Worm (Caenorhabditis elegans): ENCODE data around the gene C25G4.2.

The C25G4.2 gene

ce11 chrIV:12456613-12457012 is 12.8 kb upstream of the C25G4.2 start, which contains the start of gene C25G4.7:
TSS of gene C25G4.7 (plus strand) at chrIV:12456913.
- TF ChIP-seq hnd-1 (tag; optimal IDR thresholded peaks at IDR 0.05): no peak
- no peak for TF ChIP-seq B0310.2 (tag; optimal IDR thresholded peaks at IDR 0.05)
- TF ChIP-seq sea-1 (GFP tag; conservative IDR thresholded peaks at IDR 0.05): no peak
- TF ChIP-seq pes-1 (GFP tag; IDR thresholded peaks at IDR 0.05): no peak
- no peak for TF ChIP-seq ama-1 (optimal IDR thresholded peaks at IDR 0.05)
- no peak for TF ChIP-seq hmbx-1 (tag; optimal IDR thresholded peaks at IDR 0.05)
- no peak for TF ChIP-seq ets-7 (tag; optimal IDR thresholded peaks at IDR 0.05)
- TF ChIP-seq tra-4 (tag; optimal IDR thresholded peaks at IDR 0.05): no peak
- no peak for TF ChIP-seq tbx-37 (GFP tag; conservative IDR thresholded peaks at IDR 0.05)
- no peak for TF ChIP-seq hmg-4 (GFP tag; optimal IDR thresholded peaks at IDR 0.05)
- no peak for TF ChIP-seq aly-1 (tag; optimal IDR thresholded peaks at IDR 0.05)
- no peak for TF ChIP-seq tbx-11 (GFP tag; IDR thresholded peaks at IDR 0.05)

DNA sequence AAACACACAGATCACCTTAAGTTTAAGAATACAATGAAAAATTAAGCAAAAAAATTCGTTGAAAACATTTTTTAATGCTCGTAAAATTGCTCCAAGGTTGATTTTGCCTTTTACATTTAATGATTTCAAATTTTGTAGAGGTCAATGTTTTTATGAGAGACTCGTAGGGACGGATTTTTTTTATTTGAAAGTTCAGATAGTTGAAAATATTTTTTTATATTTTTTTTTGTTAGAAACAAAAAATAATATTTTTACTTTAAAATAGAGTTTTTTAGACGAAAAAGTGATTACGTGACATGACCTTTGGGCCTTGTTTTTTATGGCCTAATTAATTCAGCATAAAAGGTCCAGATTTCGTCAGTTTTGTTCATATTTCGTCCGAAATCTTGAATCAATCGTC is 10.9 kb upstream of the C25G4.2 start, which contains the start of gene smz-1:
smz-1 (plus strand) TSS at position 301 of the 400 bp plus-strand sequence.
- TF ChIP-seq sea-1 (GFP tag; conservative IDR thresholded peaks at IDR 0.05) (no peak), ceh-36 (tag; optimal IDR thresholded peaks at IDR 0.05) (no peak), B0310.2 (tag; optimal IDR thresholded peaks at IDR 0.05) (no peak), tbx-11 (GFP tag; IDR thresholded peaks at IDR 0.05) (no peak), ama-1 (optimal IDR thresholded peaks at IDR 0.05) (no peak), tbx-37 (GFP tag; conservative IDR thresholded peaks at IDR 0.05) (no peak), flt-1 (GFP tag; IDR thresholded peaks at IDR 0.05) (no peak), F13C5.2 (tag; optimal IDR thresholded peaks at IDR 0.05) (no peak), pes-1 (GFP tag; IDR thresholded peaks at IDR 0.05) (no peak), hnd-1 (tag; optimal IDR thresholded peaks at IDR 0.05) (no peak), ceh-13 (GFP tag; optimal IDR thresholded peaks at IDR 0.05) (no peak), hmbx-1 (tag; optimal IDR thresholded peaks at IDR 0.05) (no peak), tra-4 (tag; optimal IDR thresholded peaks at IDR 0.05) (no peak), ets-7 (tag; optimal IDR thresholded peaks at IDR 0.05) (no peak), aly-1 (tag; optimal IDR thresholded peaks at IDR 0.05) (no peak), hmg-4 (GFP tag; optimal IDR thresholded peaks at IDR 0.05) (no peak)

ce11 chrIV:12454115-12454514 is 10.3 kb upstream of the C25G4.2 start, which contains the start of gene spe-44:
TSS of gene spe-44 (minus strand) at chrIV:12454215.
- TF ChIP-seq ets-7 (tag; optimal IDR thresholded peaks at IDR 0.05) (no peak), B0310.2 (tag; optimal IDR thresholded peaks at IDR 0.05) (no peak), hmg-4 (GFP tag; optimal IDR thresholded peaks at IDR 0.05) (no peak), scrt-1 (GFP tag; IDR thresholded peaks at IDR 0.05) (no peak), ceh-36 (tag; optimal IDR thresholded peaks at IDR 0.05) (no peak), F13C5.2 (tag; optimal IDR thresholded peaks at IDR 0.05) (no peak), hnd-1 (tag; optimal IDR thresholded peaks at IDR 0.05) (no peak), ceh-13 (GFP tag; optimal IDR thresholded peaks at IDR 0.05) (no peak), pes-1 (GFP tag; IDR thresholded peaks at IDR 0.05) (no peak), sea-1 (GFP tag; conservative IDR thresholded peaks at IDR 0.05) (no peak), aly-1 (tag; optimal IDR thresholded peaks at IDR 0.05) (no peak), ama-1 (optimal IDR thresholded peaks at IDR 0.05) (no peak), tbx-37 (GFP tag; conservative IDR thresholded peaks at IDR 0.05) (no peak), hmbx-1 (tag; optimal IDR thresholded peaks at IDR 0.05) (no peak), flt-1 (GFP tag; IDR thresholded peaks at IDR 0.05) (no peak), tbx-11 (GFP tag; IDR thresholded peaks at IDR 0.05) (no peak), tra-4 (tag; optimal IDR thresholded peaks at IDR 0.05) (no peak)

DNA sequence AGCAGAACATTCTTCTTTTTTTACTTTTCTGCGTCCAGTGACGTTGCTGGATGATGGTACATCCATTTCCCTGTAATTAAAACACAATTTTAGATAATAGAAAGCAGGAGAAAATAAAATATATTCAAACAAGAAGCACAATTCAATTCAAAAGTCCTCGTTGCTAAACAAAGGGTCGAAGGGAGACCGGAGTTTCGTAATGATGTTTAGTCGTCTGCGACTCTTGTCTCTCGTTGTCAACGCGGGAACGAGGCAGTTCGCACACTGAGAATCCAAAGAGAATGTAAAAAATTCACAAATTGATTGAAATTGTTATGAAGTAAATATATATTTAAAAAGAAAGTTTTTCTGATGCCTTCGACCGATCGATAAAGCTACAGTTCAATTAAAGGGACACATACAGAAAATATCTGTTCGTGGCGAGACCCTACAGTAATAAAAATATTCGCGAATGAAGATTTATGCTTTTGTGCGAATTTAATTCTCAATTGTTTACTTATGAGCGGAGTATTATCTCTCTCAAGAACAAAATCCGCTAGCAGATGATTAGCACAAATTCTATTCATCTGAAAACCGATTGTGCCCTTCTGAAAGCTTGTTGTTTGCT is 7.5 kb upstream of the C25G4.2 start, which contains the start of gene dpy-26:
dpy-26 (minus strand) TSS at position 111 of the 607 bp plus-strand sequence.
- TF ChIP-seq ets-7 (tag; optimal IDR thresholded peaks at IDR 0.05) (no peak), F13C5.2 (tag; optimal IDR thresholded peaks at IDR 0.05) (peak; percentile 18)

- no peak for TF ChIP-seq B0310.2 (tag; optimal IDR thresholded peaks at IDR 0.05)
- TF ChIP-seq ceh-36 (tag; optimal IDR thresholded peaks at IDR 0.05): no peak
- TF ChIP-seq tbx-11 (GFP tag; IDR thresholded peaks at IDR 0.05): no peak
- no peak for TF ChIP-seq hmbx-1 (tag; optimal IDR thresholded peaks at IDR 0.05)
- no peak for TF ChIP-seq hmg-4 (GFP tag; optimal IDR thresholded peaks at IDR 0.05)
- no peak for TF ChIP-seq tra-4 (tag; optimal IDR thresholded peaks at IDR 0.05)
- no peak for TF ChIP-seq ets-7 (tag; optimal IDR thresholded peaks at IDR 0.05)
Observed at ce11 chrIV:12445463-12445934, 1.7 kb upstream of the C25G4.2 start, which contains the start of gene C25G4.3. TSS of gene C25G4.3 (minus strand) at chrIV:12445884.

- TF ChIP-seq aly-1 (tag; optimal IDR thresholded peaks at IDR 0.05) (no peak), ets-7 (tag; optimal IDR thresholded peaks at IDR 0.05) (no peak), ceh-13 (GFP tag; optimal IDR thresholded peaks at IDR 0.05) (no peak), B0310.2 (tag; optimal IDR thresholded peaks at IDR 0.05) (no peak), F13C5.2 (tag; optimal IDR thresholded peaks at IDR 0.05) (no peak), ama-1 (optimal IDR thresholded peaks at IDR 0.05) (no peak), hnd-1 (tag; optimal IDR thresholded peaks at IDR 0.05) (no peak), hmg-4 (GFP tag; optimal IDR thresholded peaks at IDR 0.05) (no peak), ceh-36 (tag; optimal IDR thresholded peaks at IDR 0.05) (no peak), scrt-1 (GFP tag; IDR thresholded peaks at IDR 0.05) (no peak)
Observed at ce11 chrIV:12441715-12442114, 2.1 kb downstream of the C25G4.2 start, which contains the start of gene C25G4.17. TSS of gene C25G4.17 (plus strand) at chrIV:12442015.

DNA sequence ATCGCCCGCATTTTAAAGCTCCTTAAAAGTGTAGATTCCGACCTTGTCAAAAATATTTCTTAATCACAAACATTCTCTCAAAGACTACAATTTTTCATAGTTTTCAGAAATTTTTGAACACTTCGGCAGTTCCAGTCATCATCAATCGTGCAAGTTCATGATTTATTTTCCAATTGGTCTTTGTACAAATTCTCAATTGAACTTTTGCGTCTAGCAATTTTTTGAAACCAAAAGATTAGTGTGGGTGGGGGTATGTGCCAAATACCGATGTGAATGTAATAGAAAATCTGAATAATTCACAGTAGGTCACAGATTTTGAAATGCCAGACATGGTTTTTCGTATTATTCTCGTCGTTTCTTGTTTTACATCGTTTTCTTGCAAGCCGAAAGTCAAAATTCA is 5.5 kb downstream of the C25G4.2 start, which contains the start of gene clec-185:
clec-185 (plus strand) TSS at position 301 of the 400 bp plus-strand sequence.
- TF ChIP-seq sea-1 (GFP tag; conservative IDR thresholded peaks at IDR 0.05): no peak
- TF ChIP-seq flt-1 (GFP tag; IDR thresholded peaks at IDR 0.05): no peak
- no peak for TF ChIP-seq ets-7 (tag; optimal IDR thresholded peaks at IDR 0.05)
- no peak for TF ChIP-seq aly-1 (tag; optimal IDR thresholded peaks at IDR 0.05)
- no peak for TF ChIP-seq tbx-11 (GFP tag; IDR thresholded peaks at IDR 0.05)
- no peak for TF ChIP-seq F13C5.2 (tag; optimal IDR thresholded peaks at IDR 0.05)
- TF ChIP-seq ceh-13 (GFP tag; optimal IDR thresholded peaks at IDR 0.05): no peak
- no peak for TF ChIP-seq pes-1 (GFP tag; IDR thresholded peaks at IDR 0.05)
- no peak for TF ChIP-seq hmbx-1 (tag; optimal IDR thresholded peaks at IDR 0.05)
- no peak for TF ChIP-seq ama-1 (optimal IDR thresholded peaks at IDR 0.05)
- TF ChIP-seq tbx-37 (GFP tag; conservative IDR thresholded peaks at IDR 0.05): no peak
- no peak for TF ChIP-seq tra-4 (tag; optimal IDR thresholded peaks at IDR 0.05)
- no peak for TF ChIP-seq B0310.2 (tag; optimal IDR thresholded peaks at IDR 0.05)
- TF ChIP-seq scrt-1 (GFP tag; IDR thresholded peaks at IDR 0.05): no peak
- TF ChIP-seq ceh-36 (tag; optimal IDR thresholded peaks at IDR 0.05): no peak
- no peak for TF ChIP-seq hnd-1 (tag; optimal IDR thresholded peaks at IDR 0.05)
- no peak for TF ChIP-seq hmg-4 (GFP tag; optimal IDR thresholded peaks at IDR 0.05)

Measured in whole organism, early embryonic.